Fruit fly (Drosophila melanogaster) whole organism, prepupa: ENCODE data around the gene Gr36a.

Experiments used
- CG10631 ChIP-seq: fragments of 200-800 bp; sonication (Bioruptor generic); optimal IDR thresholded peaks from 2 replicates; lab custom pipeline; 2016; ENCODE audit warnings: missing biosample characterization, missing genetic modification characterization
- CG1621 ChIP-seq: fragments of 200-800 bp; sonication (Bioruptor generic); optimal IDR thresholded peaks from 3 replicates; lab custom pipeline; 2018; ENCODE audit warnings: missing biosample characterization, mild to moderate bottlenecking, missing genetic modification characterization
- CG31627 ChIP-seq: fragments of 200-800 bp; sonication (Bioruptor generic); optimal IDR thresholded peaks from 3 replicates; lab custom pipeline; 2016; ENCODE audit warnings: missing biosample characterization, missing genetic modification characterization
- CG6163 ChIP-seq: fragments of 200-800 bp; sonication (Bioruptor generic); IDR thresholded peaks from 3 replicates; pipeline ENCODE4 v1.3.6; 2022; ENCODE audit warnings: missing biosample characterization, missing genetic modification characterization
- Sox15 ChIP-seq: fragments of 200-800 bp; sonication (Bioruptor generic); optimal IDR thresholded peaks from 3 replicates; lab custom pipeline; 2016; ENCODE audit warnings: missing biosample characterization, missing genetic modification characterization
- esn ChIP-seq: fragments of 200-800 bp; sonication (Bioruptor generic); optimal IDR thresholded peaks from 2 replicates; lab custom pipeline; 2016; ENCODE audit warnings: missing biosample characterization, mild to moderate bottlenecking, missing genetic modification characterization, moderate library complexity

DNA sequence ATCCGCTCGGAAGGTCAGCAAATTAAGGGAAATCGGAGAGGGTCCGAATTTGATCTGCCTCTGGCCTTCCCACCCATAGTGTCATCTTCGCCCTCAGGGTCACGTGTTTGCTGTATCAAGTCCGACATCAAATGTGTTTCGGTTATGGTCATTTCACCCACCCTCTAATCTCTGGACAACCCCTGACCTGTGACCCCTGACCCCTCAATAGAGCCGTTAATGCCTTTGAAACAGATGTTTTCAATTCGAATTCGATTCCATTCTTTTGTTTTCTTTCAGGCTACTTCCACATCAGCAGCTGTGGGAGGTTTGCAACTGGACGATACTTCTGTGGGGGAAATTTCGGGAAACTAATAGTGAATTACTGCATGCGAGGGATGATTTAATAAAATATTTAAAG lies 45.0 kb downstream of the Gr36a start:
- TF ChIP-seq CG1621 (tag; lab: Kevin White, UChicago) (no peak), CG10631 (GFP tag; lab: Kevin White, UChicago) (no peak), esn (GFP tag; lab: Kevin White, UChicago) (no peak), CG6163 (GFP tag; lab: Robert Waterston, UW) (no peak), Sox15 (no peak), CG31627 (no peak)
